Worm (Caenorhabditis elegans) whole organism, L4/young adult: ENCODE results near the gene C04B4.2.

Experiments
- W03F9.2 ChIP-seq: fragments of 150-350 bp; optimal IDR thresholded peaks from 2 replicates; lab custom pipeline; 2014; ENCODE audit warnings: missing biosample characterization, missing genetic modification characterization
- dao-5 ChIP-seq: sonication (generic microtip); optimal IDR thresholded peaks from 2 replicates; lab custom pipeline; 2016; ENCODE audit warnings: missing genotype, missing genetic modification characterization, moderate library complexity, missing compliant biosample characterization
- him-1 ChIP-seq: sonication (generic microtip); optimal IDR thresholded peaks from 2 replicates; lab custom pipeline; 2016; ENCODE audit warnings: missing genotype, missing genetic modification reagents, missing genetic modification characterization, missing compliant biosample characterization

C04B4.2 gene

DNA sequence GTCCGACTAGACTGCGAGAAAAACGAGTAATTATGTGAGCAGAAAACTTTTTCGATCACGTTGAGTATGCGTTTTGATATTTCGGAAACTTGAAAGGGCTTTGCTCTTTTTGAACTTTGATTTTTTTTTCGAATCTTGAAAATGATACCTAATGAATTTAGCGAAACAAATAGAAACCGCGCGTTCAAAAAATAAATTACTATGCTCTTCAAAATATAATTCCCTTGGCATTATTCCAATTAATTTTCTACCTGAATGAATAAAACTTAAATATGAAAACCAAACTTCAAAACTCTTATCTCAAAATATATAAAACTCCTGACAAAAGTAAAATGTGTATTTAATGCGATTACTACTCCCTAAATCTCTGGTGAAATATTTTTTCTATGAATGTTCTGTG is 32.2 kb downstream of the C04B4.2 start, which contains the start of gene xtr-2:
Gene xtr-2, plus strand, starts transcription at position 301 of the 400 bp plus-strand sequence.
- TF ChIP-seq W03F9.2 (tag; lab: Kevin White, UChicago): no peak
- TF ChIP-seq him-1 (tag; lab: Kevin White, UChicago): no peak
- TF ChIP-seq dao-5 (tag; lab: Kevin White, UChicago): no peak

ce11 chrX:12317560-12317959 is 34.5 kb downstream of the C04B4.2 start:
- TF ChIP-seq W03F9.2 (tag; lab: Kevin White, UChicago) (no peak), him-1 (tag; lab: Kevin White, UChicago) (no peak), dao-5 (tag; lab: Kevin White, UChicago) (no peak)

ce11 chrX:12320737-12321136 is 37.7 kb downstream of the C04B4.2 start, which contains the start of gene ceh-40:
Gene ceh-40 (minus strand): TSS chrX:12320777.
- no peak for TF ChIP-seq W03F9.2 (tag; lab: Kevin White, UChicago)
- TF ChIP-seq dao-5 (tag; lab: Kevin White, UChicago): no peak
- no peak for TF ChIP-seq him-1 (tag; lab: Kevin White, UChicago)

DNA sequence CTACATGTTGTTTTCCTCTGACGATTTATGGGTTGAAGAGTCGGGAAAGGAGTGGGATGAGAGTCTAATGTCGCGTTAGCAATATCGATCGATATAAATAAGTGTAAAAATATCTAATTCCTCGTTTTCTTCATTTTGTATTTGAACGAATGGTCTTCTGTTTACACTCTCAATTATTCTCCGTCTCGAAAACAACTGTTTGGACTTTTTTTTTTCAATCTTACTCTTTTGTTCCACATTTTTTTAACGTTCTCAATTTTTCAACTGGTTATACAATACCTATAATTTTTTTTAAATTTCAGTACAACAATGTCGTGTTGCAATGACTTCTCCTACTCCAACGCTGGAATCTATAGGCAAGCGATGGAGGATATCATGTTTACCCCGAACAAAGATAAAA is 38.3 kb downstream of the C04B4.2 start, which contains the start of gene F17A2.13:
Gene F17A2.13, plus strand, starts transcription at position 301 of the 400 bp plus-strand sequence.
- TF ChIP-seq dao-5 (tag; lab: Kevin White, UChicago) (no peak), W03F9.2 (tag; lab: Kevin White, UChicago) (no peak), him-1 (tag; lab: Kevin White, UChicago) (no peak)

- TF ChIP-seq him-1 (tag; lab: Kevin White, UChicago): no peak
- TF ChIP-seq W03F9.2 (tag; lab: Kevin White, UChicago): no peak
- TF ChIP-seq dao-5 (tag; lab: Kevin White, UChicago): no peak
Observed at ce11 chrX:12323439-12323838, 40.4 kb downstream of the C04B4.2 start, which contains the start of gene srd-40. Gene srd-40 (plus strand): TSS chrX:12323739.

ce11 chrX:12326424-12326823 is 43.3 kb downstream of the C04B4.2 start, which contains the start of gene srd-41:
Gene srd-41 (plus strand): TSS chrX:12326724.
- TF ChIP-seq dao-5 (tag; lab: Kevin White, UChicago): no peak
- no peak for TF ChIP-seq W03F9.2 (tag; lab: Kevin White, UChicago)
- TF ChIP-seq him-1 (tag; lab: Kevin White, UChicago): no peak

DNA sequence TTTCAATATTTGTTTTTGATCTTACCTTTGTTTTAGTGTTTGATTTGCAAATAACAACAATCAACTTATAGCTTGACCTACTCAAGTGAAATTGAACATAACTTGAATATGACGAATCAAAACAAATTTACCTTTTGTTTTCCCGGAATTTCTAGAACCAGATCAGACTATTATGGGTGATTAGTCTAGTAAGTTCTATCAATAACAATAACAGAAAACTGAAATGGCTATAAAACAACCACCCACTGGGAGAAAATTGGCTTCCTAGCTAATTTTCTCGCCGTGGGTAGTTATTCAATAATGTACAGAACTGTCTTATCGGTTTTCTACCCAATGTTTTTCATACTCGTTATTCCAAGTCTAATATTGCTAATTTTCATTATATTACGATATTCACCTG is 45.6 kb downstream of the C04B4.2 start, which contains the start of gene srd-45:
Gene srd-45, plus strand, starts transcription at position 301 of the 400 bp plus-strand sequence.
- TF ChIP-seq W03F9.2 (tag; lab: Kevin White, UChicago): no peak
- TF ChIP-seq dao-5 (tag; lab: Kevin White, UChicago): no peak
- no peak for TF ChIP-seq him-1 (tag; lab: Kevin White, UChicago)

ce11 chrX:12331795-12332194 is 48.7 kb downstream of the C04B4.2 start, which contains the start of gene srd-46:
Gene srd-46 (plus strand): TSS chrX:12332095.
- TF ChIP-seq him-1 (tag; lab: Kevin White, UChicago) (no peak), W03F9.2 (tag; lab: Kevin White, UChicago) (no peak), dao-5 (tag; lab: Kevin White, UChicago) (no peak)

- TF ChIP-seq dao-5 (tag; lab: Kevin White, UChicago): no peak
- TF ChIP-seq W03F9.2 (tag; lab: Kevin White, UChicago): no peak
- TF ChIP-seq him-1 (tag; lab: Kevin White, UChicago): no peak
Observed at ce11 chrX:12333479-12333878, 50.4 kb downstream of the C04B4.2 start, which contains the start of gene srd-47. Gene srd-47 (plus strand): TSS chrX:12333642.
